Worm (Caenorhabditis elegans) whole organism, late embryonic: Measurements from ENCODE around the gene C06C3.4.

Experiments
- C08G9.2 ChIP-seq: sonication (generic microtip); optimal IDR thresholded peaks from 2 replicates; lab custom pipeline; 2016; ENCODE audit warnings: mild to moderate bottlenecking, missing genetic modification characterization, moderate library complexity, missing compliant biosample characterization
- C38D4.7 ChIP-seq: fragments of 200-800 bp; sonication (Bioruptor generic); optimal IDR thresholded peaks from 2 replicates; lab custom pipeline; 2018; ENCODE audit warnings: mild to moderate bottlenecking, missing genetic modification characterization, moderate library complexity, missing compliant biosample characterization
- T23F11.4 ChIP-seq: fragments of 200-800 bp; sonication (Bioruptor generic); optimal IDR thresholded peaks from 2 replicates; lab custom pipeline; 2018; ENCODE audit warnings: mild to moderate bottlenecking, missing genetic modification characterization, missing compliant biosample characterization
- ahr-1 ChIP-seq: sonication (generic microtip); optimal IDR thresholded peaks from 2 replicates; lab custom pipeline; 2016; ENCODE audit warnings: missing genetic modification characterization, missing compliant biosample characterization
- ama-1 ChIP-seq: fragments of 150-350 bp; optimal IDR thresholded peaks from 2 replicates; lab custom pipeline; 2014
- ceh-24 ChIP-seq: sonication (generic microtip); optimal IDR thresholded peaks from 2 replicates; lab custom pipeline; 2016; ENCODE audit warnings: mild to moderate bottlenecking, missing genetic modification characterization, missing compliant biosample characterization
- ceh-31 ChIP-seq: sonication (generic microtip); optimal IDR thresholded peaks from 2 replicates; lab custom pipeline; 2016; ENCODE audit warnings: missing genetic modification characterization, missing compliant biosample characterization
- ceh-6 ChIP-seq: fragments of 200-800 bp; sonication (Bioruptor generic); optimal IDR thresholded peaks from 2 replicates; lab custom pipeline; 2018; ENCODE audit warnings: mild to moderate bottlenecking, missing genetic modification characterization, missing compliant biosample characterization
- ceh-9 ChIP-seq: sonication (generic microtip); optimal IDR thresholded peaks from 2 replicates; lab custom pipeline; 2016; ENCODE audit warnings: mild to moderate bottlenecking, missing genetic modification characterization, inconsistent platforms, missing compliant biosample characterization
- che-1 ChIP-seq: sonication (generic microtip); optimal IDR thresholded peaks from 2 replicates; lab custom pipeline; 2016; ENCODE audit warnings: mild to moderate bottlenecking, missing genetic modification characterization, missing compliant biosample characterization
- dmd-4 ChIP-seq: sonication (generic microtip); optimal IDR thresholded peaks from 2 replicates; lab custom pipeline; 2016; ENCODE audit warnings: borderline replicate concordance, missing genetic modification characterization, missing compliant biosample characterization
- elt-2 ChIP-seq: sonication (generic microtip); optimal IDR thresholded peaks from 2 replicates; lab custom pipeline; 2016; ENCODE audit warnings: missing genetic modification reagents, missing genetic modification characterization, missing compliant biosample characterization
- ets-4 ChIP-seq: sonication (generic microtip); optimal IDR thresholded peaks from 2 replicates; lab custom pipeline; 2016; ENCODE audit warnings: missing genetic modification characterization, missing compliant biosample characterization
- eyg-1 ChIP-seq: sonication (generic microtip); optimal IDR thresholded peaks from 2 replicates; lab custom pipeline; 2016; ENCODE audit warnings: missing genotype, missing genetic modification characterization, missing compliant biosample characterization
- fax-1 ChIP-seq: sonication (generic microtip); optimal IDR thresholded peaks from 2 replicates; lab custom pipeline; 2016; ENCODE audit warnings: missing genotype, missing genetic modification characterization, missing compliant biosample characterization
- fkh-6 ChIP-seq: sonication (generic microtip); optimal IDR thresholded peaks from 2 replicates; lab custom pipeline; 2016; ENCODE audit warnings: missing genetic modification characterization, missing compliant biosample characterization
- gmeb-2 ChIP-seq: sonication (generic microtip); optimal IDR thresholded peaks from 2 replicates; lab custom pipeline; 2016; ENCODE audit warnings: missing genetic modification characterization, inconsistent platforms, missing compliant biosample characterization
- hlh-30 ChIP-seq: sonication (generic microtip); optimal IDR thresholded peaks from 2 replicates; lab custom pipeline; 2017; ENCODE audit warnings: antibody characterized with exemption, missing genetic modification characterization, missing compliant biosample characterization; ENCODE audit not compliant: insufficient read depth
- hlh-6 ChIP-seq: sonication (generic microtip); optimal IDR thresholded peaks from 2 replicates; lab custom pipeline; 2016; ENCODE audit warnings: missing genotype, missing genetic modification characterization, missing compliant biosample characterization
- lim-6 ChIP-seq: sonication (generic microtip); optimal IDR thresholded peaks from 2 replicates; lab custom pipeline; 2016; ENCODE audit warnings: missing genetic modification characterization, missing compliant biosample characterization
- lin-11 ChIP-seq: fragments of 200-800 bp; sonication (Bioruptor generic); optimal IDR thresholded peaks from 2 replicates; lab custom pipeline; 2018; ENCODE audit warnings: mild to moderate bottlenecking, missing genetic modification characterization, missing compliant biosample characterization
- madf-2 ChIP-seq: sonication (generic microtip); optimal IDR thresholded peaks from 2 replicates; lab custom pipeline; 2017; ENCODE audit warnings: missing genetic modification characterization, missing compliant biosample characterization
- mec-3 ChIP-seq: sonication (generic microtip); optimal IDR thresholded peaks from 2 replicates; lab custom pipeline; 2016; ENCODE audit warnings: borderline replicate concordance, missing genetic modification characterization, missing compliant biosample characterization
- nfya-1 ChIP-seq: sonication (generic microtip); optimal IDR thresholded peaks from 2 replicates; lab custom pipeline; 2017; ENCODE audit warnings: missing genetic modification characterization, mild to moderate bottlenecking, missing compliant biosample characterization, antibody characterized with exemption, moderate library complexity
- nhr-11 ChIP-seq: fragments of 150-350 bp; optimal IDR thresholded peaks from 2 replicates; lab custom pipeline; 2014; ENCODE audit warnings: missing biosample characterization, missing genetic modification characterization
- npax-4 ChIP-seq: sonication (generic microtip); optimal IDR thresholded peaks from 2 replicates; lab custom pipeline; 2016; ENCODE audit warnings: missing genetic modification characterization, missing compliant biosample characterization
- pag-3 ChIP-seq: sonication (generic microtip); optimal IDR thresholded peaks from 2 replicates; lab custom pipeline; 2016; ENCODE audit warnings: missing compliant biosample characterization, missing genetic modification characterization, borderline replicate concordance
- pax-1 ChIP-seq: fragments of 150-350 bp; optimal IDR thresholded peaks from 2 replicates; lab custom pipeline; 2014; ENCODE audit warnings: missing biosample characterization, missing genetic modification characterization
- pha-2 ChIP-seq: sonication (generic microtip); optimal IDR thresholded peaks from 2 replicates; lab custom pipeline; 2017; ENCODE audit warnings: mild to moderate bottlenecking, missing genetic modification characterization, missing compliant biosample characterization
- pha-4 ChIP-seq: fragments of 150-350 bp; optimal IDR thresholded peaks from 2 replicates; lab custom pipeline; 2018; ENCODE audit warnings: missing biosample characterization, missing genetic modification reagents, missing genetic modification characterization
- pqm-1 ChIP-seq: sonication (generic microtip); optimal IDR thresholded peaks from 2 replicates; lab custom pipeline; 2016; ENCODE audit warnings: missing genetic modification characterization, missing compliant biosample characterization
- ref-2 ChIP-seq: sonication (generic microtip); optimal IDR thresholded peaks from 2 replicates; lab custom pipeline; 2016; ENCODE audit warnings: missing genetic modification characterization, missing compliant biosample characterization
- sdc-2 ChIP-seq: sonication (generic microtip); optimal IDR thresholded peaks from 2 replicates; lab custom pipeline; 2016; ENCODE audit warnings: missing genotype, missing genetic modification characterization, missing compliant biosample characterization
- sox-2 ChIP-seq: fragments of 200-800 bp; sonication (Bioruptor generic); IDR thresholded peaks from 2 replicates; pipeline ENCODE4 v1.3.6; 2022; ENCODE audit warnings: missing genetic modification reagents, missing genetic modification characterization, missing compliant biosample characterization
- sox-4 ChIP-seq: sonication (generic microtip); optimal IDR thresholded peaks from 2 replicates; lab custom pipeline; 2017; ENCODE audit warnings: mild to moderate bottlenecking, missing genetic modification characterization, inconsistent platforms, missing compliant biosample characterization
- syd-9 ChIP-seq: sonication (generic microtip); optimal IDR thresholded peaks from 2 replicates; lab custom pipeline; 2016; ENCODE audit warnings: mild to moderate bottlenecking, missing genetic modification characterization, moderate library complexity, missing compliant biosample characterization
- tbx-2 ChIP-seq: sonication (generic microtip); optimal IDR thresholded peaks from 2 replicates; lab custom pipeline; 2016; ENCODE audit warnings: missing genetic modification characterization, missing compliant biosample characterization
- unc-3 ChIP-seq, 2 experiments: fragments of 200-800 bp in 1 of 2; sonication (Bioruptor generic) in 1 of 2; sonication (generic microtip) in 1 of 2; conservative IDR thresholded peaks in 1 of 2; optimal IDR thresholded peaks in 1 of 2; 2 replicates each; pipeline versions ENCODE4 v1.3.6 to Lab custom; 2016 to 2022; ENCODE audit warnings: missing compliant biosample characterization in 2 of 2, missing genetic modification characterization in 2 of 2, missing genetic modification reagents in 1 of 2
- unc-55 ChIP-seq: sonication (generic microtip); optimal IDR thresholded peaks from 2 replicates; lab custom pipeline; 2017; ENCODE audit warnings: missing biosample characterization, missing genetic modification reagents, missing genetic modification characterization
- unc-86 ChIP-seq: sonication (generic microtip); optimal IDR thresholded peaks from 2 replicates; lab custom pipeline; 2016; ENCODE audit warnings: missing genetic modification characterization, missing compliant biosample characterization
- zip-5 ChIP-seq: sonication (generic microtip); optimal IDR thresholded peaks from 2 replicates; lab custom pipeline; 2016; ENCODE audit warnings: missing genetic modification characterization, missing compliant biosample characterization
- ztf-16 ChIP-seq: sonication (generic microtip); optimal IDR thresholded peaks from 2 replicates; lab custom pipeline; 2017; ENCODE audit warnings: missing genetic modification characterization, missing compliant biosample characterization

Gene C06C3.4

DNA sequence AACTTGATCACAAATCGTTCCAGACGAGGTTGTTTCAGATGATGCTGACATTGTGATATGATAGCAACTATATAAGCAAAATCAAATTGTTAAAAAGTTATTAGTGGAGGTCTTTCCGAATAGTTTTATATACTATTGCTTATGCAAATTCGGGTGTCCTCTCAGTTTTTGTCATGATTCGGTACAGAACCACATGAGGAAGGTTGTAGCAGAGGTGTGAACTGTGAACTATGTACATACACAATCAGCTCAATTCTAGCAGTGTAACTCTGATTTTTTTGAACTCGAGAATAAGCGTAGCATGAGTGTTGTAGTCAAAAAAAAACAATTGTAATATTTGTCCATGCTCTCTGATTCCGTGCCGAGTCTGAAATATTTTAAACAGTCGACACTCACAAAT is 30.0 kb downstream of the C06C3.4 start, which contains the start of gene Y51B9A.6:
Y51B9A.6 (minus strand) TSS at position 101 of the 400 bp plus-strand sequence.
- TF ChIP-seq ama-1 (lab: Kevin White, UChicago) (no peak), eyg-1 (no peak), gmeb-2 (tag; lab: Kevin White, UChicago) (no peak), C38D4.7 (GFP tag; lab: Kevin White, UChicago) (no peak), npax-4 (tag; lab: Kevin White, UChicago) (no peak), sox-2 (no peak), unc-86 (tag; lab: Kevin White, UChicago) (no peak), tbx-2 (tag; lab: Kevin White, UChicago) (no peak)

DNA sequence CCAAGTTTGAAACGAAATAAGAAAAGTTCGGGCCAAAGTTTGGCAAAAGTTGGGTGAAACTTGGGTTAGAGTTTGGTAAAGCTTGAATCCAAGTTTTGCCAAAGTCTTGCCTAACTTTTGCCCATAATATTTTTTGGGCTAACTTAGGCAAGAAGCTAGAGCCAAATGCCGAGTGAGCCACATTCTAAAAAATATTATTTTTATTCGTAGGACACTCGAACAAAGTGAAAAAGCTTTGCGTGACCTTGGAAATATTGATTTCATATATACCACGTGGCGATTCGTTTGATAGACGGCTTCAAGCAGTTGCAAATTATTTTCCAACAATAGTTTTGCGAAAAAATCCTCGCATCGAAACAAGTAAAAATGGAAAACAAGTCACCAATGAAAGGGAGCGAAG is 30.8 kb downstream of the C06C3.4 start, which contains the start of gene Y51B9A.5:
Y51B9A.5 (plus strand) TSS at position 301 of the 400 bp plus-strand sequence.
- TF ChIP-seq hlh-30 (tag; lab: Kevin White, UChicago), result no peak
- TF ChIP-seq dmd-4 (tag; lab: Kevin White, UChicago), result no peak
- TF ChIP-seq lim-6, result no peak
- no peak for TF ChIP-seq pag-3 (tag; lab: Kevin White, UChicago)
- no peak for TF ChIP-seq ets-4 (tag; lab: Kevin White, UChicago)
- TF ChIP-seq hlh-6 (tag; lab: Kevin White, UChicago), result no peak
- TF ChIP-seq syd-9 (tag; lab: Kevin White, UChicago), result no peak
- no peak for TF ChIP-seq ama-1 (lab: Kevin White, UChicago)
- no peak for TF ChIP-seq sox-4 (tag; lab: Kevin White, UChicago)
- no peak for TF ChIP-seq unc-86 (tag; lab: Kevin White, UChicago)
- no peak for TF ChIP-seq nhr-11
- no peak for TF ChIP-seq npax-4 (tag; lab: Kevin White, UChicago)
- TF ChIP-seq ceh-9, result no peak
- no peak for TF ChIP-seq fax-1 (tag; lab: Kevin White, UChicago)
- no peak for TF ChIP-seq zip-5
- no peak for TF ChIP-seq gmeb-2 (tag; lab: Kevin White, UChicago)
- no peak for TF ChIP-seq elt-2 (tag; lab: Kevin White, UChicago)
- TF ChIP-seq C38D4.7 (GFP tag; lab: Kevin White, UChicago), result no peak
- TF ChIP-seq lin-11 (tag; lab: Kevin White, UChicago), result no peak
- no peak for TF ChIP-seq sox-2

DNA sequence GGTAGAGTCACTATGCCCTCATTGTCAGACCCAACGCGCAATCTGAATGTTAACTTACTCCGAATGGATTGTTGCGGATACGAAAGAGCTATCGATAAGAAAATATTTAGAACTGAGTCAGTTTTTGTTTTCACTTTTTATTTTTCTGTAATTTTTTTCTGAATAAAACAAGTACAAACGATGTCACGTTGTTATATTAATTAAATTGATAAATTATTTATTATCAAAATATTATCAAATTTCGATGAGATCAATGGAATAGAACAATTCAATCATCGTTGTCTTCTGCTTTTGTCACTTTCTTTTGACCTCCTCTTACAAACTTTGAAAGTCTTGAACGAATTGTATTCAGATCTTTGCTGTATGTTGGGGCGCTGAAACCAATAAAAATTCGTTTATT is 33.9 kb downstream of the C06C3.4 start, which contains the start of gene mpz-6:
mpz-6 (minus strand) TSS at position 101 of the 400 bp plus-strand sequence.
- TF ChIP-seq elt-2 (tag; lab: Kevin White, UChicago) (no peak), pqm-1 (no peak), sdc-2 (tag; lab: Kevin White, UChicago) (no peak), nhr-11 (no peak), ama-1 (lab: Kevin White, UChicago) (no peak), ceh-6 (GFP tag; lab: Kevin White, UChicago) (no peak), ref-2 (tag; lab: Kevin White, UChicago) (no peak), unc-3 (GFP tag; conservative IDR thresholded peaks at IDR 0.05; lab: Robert Waterston, UW) (no peak), unc-3 (tag; optimal IDR thresholded peaks at IDR 0.05; lab: Kevin White, UChicago) (no peak), npax-4 (tag; lab: Kevin White, UChicago) (no peak), T23F11.4 (GFP tag; lab: Kevin White, UChicago) (no peak), tbx-2 (tag; lab: Kevin White, UChicago) (no peak), pha-4 (no peak), ceh-31 (tag; lab: Kevin White, UChicago) (no peak), ahr-1 (no peak)

DNA sequence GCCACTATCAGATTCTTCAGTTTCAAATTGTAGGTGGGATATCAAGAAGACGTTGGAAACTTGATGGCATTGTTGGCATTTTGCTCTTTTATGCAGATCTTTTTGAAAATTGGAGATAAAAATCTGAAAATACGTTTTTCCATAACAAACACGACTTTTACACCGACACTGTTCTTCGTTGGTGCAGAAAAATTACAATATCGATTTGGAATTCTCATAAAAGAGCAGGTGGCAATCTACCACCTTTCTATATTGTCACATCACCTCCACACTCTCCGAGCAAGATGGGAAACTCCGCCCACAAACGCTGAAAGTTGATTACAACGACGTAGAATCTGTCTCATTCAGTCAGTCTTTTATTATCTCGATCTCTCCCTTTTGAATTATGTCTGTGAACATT is 34.4 kb downstream of the C06C3.4 start, which contains the start of gene arrd-2:
arrd-2 (plus strand) TSS at position 301 of the 400 bp plus-strand sequence.
- TF ChIP-seq unc-55 (GFP tag; lab: Kevin White, UChicago), result no peak
- TF ChIP-seq nfya-1 (tag; lab: Kevin White, UChicago), result no peak
- no peak for TF ChIP-seq pax-1
- TF ChIP-seq madf-2, result no peak
- no peak for TF ChIP-seq lin-11 (tag; lab: Kevin White, UChicago)
- no peak for TF ChIP-seq ztf-16 (tag; lab: Kevin White, UChicago)
- no peak for TF ChIP-seq pag-3 (tag; lab: Kevin White, UChicago)
- TF ChIP-seq nhr-11, result no peak
- no peak for TF ChIP-seq hlh-6 (tag; lab: Kevin White, UChicago)
- no peak for TF ChIP-seq che-1
- TF ChIP-seq ceh-9, result no peak
- no peak for TF ChIP-seq ceh-24
- no peak for TF ChIP-seq fkh-6 (tag; lab: Kevin White, UChicago)
- no peak for TF ChIP-seq mec-3 (tag; lab: Kevin White, UChicago)
- TF ChIP-seq C38D4.7 (GFP tag; lab: Kevin White, UChicago), result no peak
- no peak for TF ChIP-seq pha-2 (tag; lab: Kevin White, UChicago)
- TF ChIP-seq ref-2 (tag; lab: Kevin White, UChicago), result no peak
- no peak for TF ChIP-seq C08G9.2 (tag; lab: Kevin White, UChicago)
- TF ChIP-seq sdc-2 (tag; lab: Kevin White, UChicago), result no peak
- TF ChIP-seq npax-4 (tag; lab: Kevin White, UChicago), result no peak
- TF ChIP-seq, all 69 proteins: peak for 0
